Worm (Caenorhabditis elegans) whole organism, late embryonic: ENCODE data around the gene lpin-1.

Source experiments
- C08G9.2 ChIP-seq: sonication (generic microtip); optimal IDR thresholded peaks from 2 replicates; lab custom pipeline; 2016; ENCODE audit warnings: mild to moderate bottlenecking, missing genetic modification characterization, moderate library complexity, missing compliant biosample characterization
- K09A11.1 ChIP-seq: sonication (generic microtip); optimal IDR thresholded peaks from 2 replicates; lab custom pipeline; 2017; ENCODE audit warnings: antibody characterized with exemption, mild to moderate bottlenecking, missing genetic modification characterization, missing compliant biosample characterization; ENCODE audit not compliant: insufficient read depth
- ceh-14 ChIP-seq: sonication (generic microtip); optimal IDR thresholded peaks from 2 replicates; lab custom pipeline; 2016; ENCODE audit warnings: missing genotype, missing genetic modification characterization, missing compliant biosample characterization
- ceh-2 ChIP-seq: sonication (generic microtip); optimal IDR thresholded peaks from 2 replicates; lab custom pipeline; 2016; ENCODE audit warnings: missing genotype, missing genetic modification characterization, missing compliant biosample characterization
- fkh-10 ChIP-seq: fragments of 150-350 bp; optimal IDR thresholded peaks from 2 replicates; lab custom pipeline; 2014; ENCODE audit warnings: missing biosample characterization, missing genetic modification reagents, missing genetic modification characterization
- npax-4 ChIP-seq: sonication (generic microtip); optimal IDR thresholded peaks from 2 replicates; lab custom pipeline; 2016; ENCODE audit warnings: missing genetic modification characterization, missing compliant biosample characterization
- ref-2 ChIP-seq: sonication (generic microtip); optimal IDR thresholded peaks from 2 replicates; lab custom pipeline; 2016; ENCODE audit warnings: missing genetic modification characterization, missing compliant biosample characterization
- sox-2 ChIP-seq: fragments of 200-800 bp; sonication (Bioruptor generic); IDR thresholded peaks from 2 replicates; pipeline ENCODE4 v1.3.6; 2022; ENCODE audit warnings: missing genetic modification reagents, missing genetic modification characterization, missing compliant biosample characterization
- tbx-2 ChIP-seq: sonication (generic microtip); optimal IDR thresholded peaks from 2 replicates; lab custom pipeline; 2016; ENCODE audit warnings: missing genetic modification characterization, missing compliant biosample characterization
- ttx-3 ChIP-seq: sonication (generic microtip); optimal IDR thresholded peaks from 2 replicates; lab custom pipeline; 2016; ENCODE audit warnings: missing genetic modification reagents, missing genetic modification characterization, missing compliant biosample characterization

DNA sequence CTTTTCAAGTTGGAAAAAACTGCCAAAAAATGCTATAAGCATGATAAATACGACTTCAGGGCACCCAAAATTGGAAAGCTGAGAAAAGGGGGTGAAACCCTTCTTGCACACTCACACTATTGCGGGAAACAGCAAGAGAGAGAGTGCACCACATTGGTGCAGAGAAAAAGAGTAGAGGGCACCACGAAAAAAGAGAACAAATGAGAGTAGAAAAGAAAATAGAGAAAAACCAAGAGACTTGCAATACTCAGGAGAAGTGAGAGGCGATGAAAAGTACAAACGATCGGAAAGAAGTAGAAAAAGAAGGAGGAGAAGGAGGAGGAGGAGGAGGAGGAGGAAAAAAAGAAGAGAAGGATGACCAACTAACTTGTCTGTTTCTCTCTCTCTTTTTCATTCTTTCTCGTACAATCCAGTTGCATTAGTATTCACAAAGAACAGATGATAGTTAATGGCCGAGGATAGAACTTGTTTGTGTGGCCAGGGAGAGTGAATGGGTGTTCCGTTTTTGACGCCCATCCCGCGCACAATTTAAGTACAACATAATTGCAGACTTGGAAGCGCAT is 1.4 kb upstream of the lpin-1 start:
- TF ChIP-seq ref-2 (tag; lab: Kevin White, UChicago) (peak; percentile 53), ttx-3 (tag; lab: Kevin White, UChicago) (no peak), sox-2 (GFP tag; lab: Robert Waterston, UW) (no peak), K09A11.1 (tag; lab: Kevin White, UChicago) (peak; percentile 5), fkh-10 (GFP tag; lab: Kevin White, UChicago) (no peak), ceh-14 (tag; lab: Kevin White, UChicago) (no peak), tbx-2 (tag; lab: Kevin White, UChicago) (peak; percentile 62), C08G9.2 (tag; lab: Kevin White, UChicago) (peak; percentile 3), npax-4 (tag; lab: Kevin White, UChicago) (no peak), ceh-2 (tag; lab: Kevin White, UChicago) (no peak)
